Fruit fly (Drosophila melanogaster) whole organism, adult: ENCODE measurements around the gene CG31792.
A peak's percentile ranks its signal among the peaks of the same experiment; 100 is the strongest.

Experiments used
- CG11617 ChIP-seq: fragments of 200-800 bp; sonication (Bioruptor generic); optimal IDR thresholded peaks from 2 replicates; lab custom pipeline; 2017; ENCODE audit warnings: mild to moderate bottlenecking, missing biosample characterization, missing genetic modification reagents, missing genetic modification characterization
- CG12768 ChIP-seq: fragments of 200-800 bp; sonication (Bioruptor generic); optimal IDR thresholded peaks from 2 replicates; lab custom pipeline; 2017; ENCODE audit warnings: missing biosample characterization, missing genetic modification characterization, mild to moderate bottlenecking, moderate library complexity, missing genetic modification reagents
- CG14711 ChIP-seq: fragments of 200-800 bp; sonication (Bioruptor generic); optimal IDR thresholded peaks from 2 replicates; lab custom pipeline; 2018; ENCODE audit warnings: missing biosample characterization, mild to moderate bottlenecking, missing genetic modification characterization, moderate library complexity
- CG1620 ChIP-seq: fragments of 200-800 bp; sonication (Bioruptor generic); optimal IDR thresholded peaks from 2 replicates; lab custom pipeline; 2016; ENCODE audit warnings: missing biosample characterization, missing genetic modification characterization
- CG33017 ChIP-seq: fragments of 200-800 bp; sonication (Bioruptor generic); optimal IDR thresholded peaks from 2 replicates; lab custom pipeline; 2018; ENCODE audit warnings: missing biosample characterization, mild to moderate bottlenecking, missing genetic modification characterization, moderate library complexity
- CG5204 ChIP-seq: fragments of 200-800 bp; sonication (Bioruptor generic); optimal IDR thresholded peaks from 2 replicates; lab custom pipeline; 2016; ENCODE audit warnings: missing biosample characterization, missing genetic modification characterization
- CG7045 ChIP-seq: fragments of 200-800 bp; sonication (Bioruptor generic); optimal IDR thresholded peaks from 2 replicates; lab custom pipeline; 2017; ENCODE audit warnings: missing biosample characterization, mild to moderate bottlenecking, missing genetic modification characterization
- CG7101 ChIP-seq: fragments of 200-800 bp; sonication (Bioruptor generic); optimal IDR thresholded peaks from 2 replicates; lab custom pipeline; 2018; ENCODE audit warnings: missing biosample characterization, mild to moderate bottlenecking, missing genetic modification characterization, moderate library complexity
- Clk ChIP-seq: fragments of 200-800 bp; sonication (Bioruptor generic); optimal IDR thresholded peaks from 2 replicates; lab custom pipeline; 2017; ENCODE audit warnings: missing biosample characterization, missing genetic modification characterization
- Crg-1 ChIP-seq: fragments of 200-800 bp; sonication (Bioruptor generic); optimal IDR thresholded peaks from 2 replicates; lab custom pipeline; 2016; ENCODE audit warnings: missing biosample characterization, missing genetic modification characterization
- Hr96 ChIP-seq: fragments of 200-800 bp; sonication (Bioruptor generic); optimal IDR thresholded peaks from 2 replicates; lab custom pipeline; 2016; ENCODE audit warnings: missing biosample characterization, missing genetic modification characterization
- Mnt ChIP-seq: fragments of 200-800 bp; sonication (Bioruptor generic); optimal IDR thresholded peaks from 2 replicates; lab custom pipeline; 2016; ENCODE audit warnings: missing biosample characterization, mild to moderate bottlenecking, missing genetic modification characterization
- bab1 ChIP-seq: fragments of 200-800 bp; sonication (Bioruptor generic); optimal IDR thresholded peaks from 3 replicates; lab custom pipeline; 2019; ENCODE audit warnings: missing biosample characterization, mild to moderate bottlenecking, missing genetic modification characterization, moderate library complexity
- cic ChIP-seq: fragments of 200-800 bp; sonication (Bioruptor generic); optimal IDR thresholded peaks from 2 replicates; lab custom pipeline; 2017; ENCODE audit warnings: missing biosample characterization, mild to moderate bottlenecking, missing genetic modification characterization, moderate library complexity
- cnc ChIP-seq, 2 experiments: fragments of >200 bp; optimal IDR thresholded peaks; 2 replicates each; lab custom pipeline; 2017
- kay ChIP-seq: fragments of 200-800 bp; sonication (Bioruptor generic); peaks from one replicate; lab custom pipeline; 2016; ENCODE audit warnings: missing biosample characterization, missing genetic modification characterization, borderline replicate concordance
- ovo ChIP-seq: fragments of 200-800 bp; sonication (Bioruptor generic); optimal IDR thresholded peaks from 2 replicates; lab custom pipeline; 2016; ENCODE audit warnings: missing biosample characterization, missing genetic modification characterization
- pad ChIP-seq: fragments of 200-800 bp; sonication (Bioruptor generic); optimal IDR thresholded peaks from 3 replicates; lab custom pipeline; 2017; ENCODE audit warnings: missing biosample characterization, missing genetic modification characterization, mild to moderate bottlenecking, moderate library complexity, missing genetic modification reagents
- tj ChIP-seq: fragments of 200-800 bp; sonication (Bioruptor generic); optimal IDR thresholded peaks from 3 replicates; lab custom pipeline; 2017; ENCODE audit warnings: missing biosample characterization, mild to moderate bottlenecking, missing genetic modification characterization, moderate library complexity
- toe ChIP-seq: fragments of 200-800 bp; sonication (Bioruptor generic); optimal IDR thresholded peaks from 2 replicates; lab custom pipeline; 2016; ENCODE audit warnings: missing biosample characterization, missing genetic modification characterization

The CG31792 gene

dm6 chr2L:19034213-19034929 is 37.1 kb downstream of the CG31792 start, which contains the start of the genes mib2 and CG31800:
mib2 (plus strand) TSS chr2L:19034444.
CG31800 (minus strand) TSS chr2L:19034576.
- TF ChIP-seq CG14711 (no peak), pad (no peak), Mnt (GFP tag; lab: Kevin White, UChicago) (peak; percentile 35), tj (no peak), CG5204 (GFP tag; lab: Kevin White, UChicago) (no peak), cnc (optimal IDR thresholded peaks at IDR 0.05; lab: Kevin White, UChicago) (no peak), CG1620 (no peak), kay (GFP tag; lab: Kevin White, UChicago) (no peak), CG11617 (GFP tag; lab: Kevin White, UChicago) (peak; percentile 8), Clk (GFP tag; lab: Kevin White, UChicago) (no peak), bab1 (GFP tag; lab: Kevin White, UChicago) (peak; percentile 13), Crg-1 (GFP tag; lab: Kevin White, UChicago) (no peak), CG7101 (tag; lab: Kevin White, UChicago) (peak; percentile 4), CG7045 (GFP tag; lab: Kevin White, UChicago) (no peak), toe (GFP tag; lab: Kevin White, UChicago) (peak; percentile 7), cic (GFP tag; lab: Kevin White, UChicago) (no peak), CG12768 (GFP tag; lab: Kevin White, UChicago) (no peak), Hr96 (GFP tag; lab: Kevin White, UChicago) (no peak)

- TF ChIP-seq tj (peak; percentile 34), ovo (no peak)
These were observed 37.8 kb downstream of the CG31792 start for dm6 chr2L:19035013-19035412.

dm6 chr2L:19036105-19036714 is 39.0 kb downstream of the CG31792 start:
- TF ChIP-seq CG14711, result no peak
- no peak for TF ChIP-seq CG7101 (tag; lab: Kevin White, UChicago)

- TF ChIP-seq CG14711, result no peak
- no peak for TF ChIP-seq pad
- TF ChIP-seq Mnt (GFP tag; lab: Kevin White, UChicago), result no peak
- no peak for TF ChIP-seq tj
- TF ChIP-seq kay (GFP tag; lab: Kevin White, UChicago), result no peak
- TF ChIP-seq CG5204 (GFP tag; lab: Kevin White, UChicago), result no peak
- no peak for TF ChIP-seq toe (GFP tag; lab: Kevin White, UChicago)
- no peak for TF ChIP-seq CG11617 (GFP tag; lab: Kevin White, UChicago)
- TF ChIP-seq Clk (GFP tag; lab: Kevin White, UChicago), result no peak
- TF ChIP-seq CG12768 (GFP tag; lab: Kevin White, UChicago), result no peak
- TF ChIP-seq CG33017, result no peak
- TF ChIP-seq ovo, result no peak
- TF ChIP-seq CG7101 (tag; lab: Kevin White, UChicago), result no peak
- TF ChIP-seq cic (GFP tag; lab: Kevin White, UChicago), result no peak
- no peak for TF ChIP-seq Crg-1 (GFP tag; lab: Kevin White, UChicago)
- TF ChIP-seq Hr96 (GFP tag; lab: Kevin White, UChicago), result no peak
- no peak for TF ChIP-seq CG1620
- no peak for TF ChIP-seq bab1 (GFP tag; lab: Kevin White, UChicago)
- TF ChIP-seq CG7045 (GFP tag; lab: Kevin White, UChicago), result no peak
- TF ChIP-seq cnc (optimal IDR thresholded peaks at IDR 0.05; lab: Kevin White, UChicago), result no peak
These were observed 39.8 kb downstream of the CG31792 start for dm6 chr2L:19037011-19037410.

dm6 chr2L:19037455-19037854 is 40.2 kb downstream of the CG31792 start:
- no peak for TF ChIP-seq pad
- TF ChIP-seq Crg-1 (GFP tag; lab: Kevin White, UChicago), result no peak
- TF ChIP-seq CG5204 (GFP tag; lab: Kevin White, UChicago), result no peak
- no peak for TF ChIP-seq toe (GFP tag; lab: Kevin White, UChicago)
- TF ChIP-seq Clk (GFP tag; lab: Kevin White, UChicago), result no peak
- TF ChIP-seq cic (GFP tag; lab: Kevin White, UChicago), result no peak
- no peak for TF ChIP-seq kay (GFP tag; lab: Kevin White, UChicago)
- TF ChIP-seq CG14711, result no peak

dm6 chr2L:19041590-19041989 is 44.3 kb downstream of the CG31792 start, which contains the start of gene Catsup:
Catsup (plus strand) TSS chr2L:19041862.
- TF ChIP-seq tj (no peak), bab1 (GFP tag; lab: Kevin White, UChicago) (peak; percentile 2)

dm6 chr2L:19045111-19045560 is 47.9 kb downstream of the CG31792 start, which contains the start of the genes Ttc19 and Acn:
Ttc19 (minus strand) TSS chr2L:19045148.
Acn (plus strand) TSS chr2L:19045355.
- peak; percentile 79 for TF ChIP-seq CG14711
- TF ChIP-seq cic (GFP tag; lab: Kevin White, UChicago), result peak; percentile 25
- TF ChIP-seq tj, result peak; percentile 66
- peak; percentile 75 for TF ChIP-seq CG33017
- peak; percentile 84 for TF ChIP-seq CG12768 (GFP tag; lab: Kevin White, UChicago)
- TF ChIP-seq Hr96 (GFP tag; lab: Kevin White, UChicago), result peak; percentile 91
- peak; percentile 89 for TF ChIP-seq CG11617 (GFP tag; lab: Kevin White, UChicago)
- TF ChIP-seq cnc (optimal IDR thresholded peaks at IDR 0.05; lab: Kevin White, UChicago), result no peak
- peak; percentile 84 for TF ChIP-seq Crg-1 (GFP tag; lab: Kevin White, UChicago)
- TF ChIP-seq CG1620, result peak; percentile 88
- peak; percentile 93 for TF ChIP-seq toe (GFP tag; lab: Kevin White, UChicago)
- peak; percentile 80 for TF ChIP-seq CG7045 (GFP tag; lab: Kevin White, UChicago)
- TF ChIP-seq ovo, result peak; percentile 83
- TF ChIP-seq pad, result peak; percentile 66
- no peak for TF ChIP-seq kay (GFP tag; lab: Kevin White, UChicago)
- TF ChIP-seq Clk (GFP tag; lab: Kevin White, UChicago), result peak; percentile 65
- TF ChIP-seq CG5204 (GFP tag; lab: Kevin White, UChicago), result no peak
- peak; percentile 89 for TF ChIP-seq CG7101 (tag; lab: Kevin White, UChicago)
- TF ChIP-seq Mnt (GFP tag; lab: Kevin White, UChicago), result peak; percentile 79
- TF ChIP-seq bab1 (GFP tag; lab: Kevin White, UChicago), result peak; percentile 89
